Fruit fly (Drosophila melanogaster) whole organism, embryonic: ENCODE results near the gene Rab9Db.
A peak's percentile ranks its signal among the peaks of the same experiment; 100 is the strongest.

Source experiments
- Ada2b ChIP-seq: fragments of 200-800 bp; sonication (Bioruptor generic); IDR thresholded peaks from 2 replicates; pipeline ENCODE4 v1.3.6; 2022; ENCODE audit warnings: missing biosample characterization, missing genetic modification characterization
- Atf-2 ChIP-seq: fragments of 200-800 bp; sonication (Bioruptor generic); optimal IDR thresholded peaks from 2 replicates; lab custom pipeline; 2016; ENCODE audit warnings: missing biosample characterization, missing genetic modification characterization
- Awh ChIP-seq: fragments of 200-800 bp; sonication (Bioruptor generic); IDR thresholded peaks from 2 replicates; pipeline ENCODE4, ENCODE4 v1.3.6; 2022; ENCODE audit warnings: missing biosample characterization, missing genetic modification characterization
- CG10147 ChIP-seq: fragments of 200-800 bp; sonication (Bioruptor generic); optimal IDR thresholded peaks from 2 replicates; lab custom pipeline; 2019; ENCODE audit warnings: missing biosample characterization, mild to moderate bottlenecking, missing genetic modification characterization, moderate library complexity
- CG10209 ChIP-seq: fragments of 200-800 bp; sonication (Bioruptor generic); optimal IDR thresholded peaks from 3 replicates; lab custom pipeline; 2017; ENCODE audit warnings: missing biosample characterization, mild to moderate bottlenecking, missing genetic modification characterization, missing genetic modification reagents
- CG1024 ChIP-seq: fragments of 200-800 bp; sonication (Bioruptor generic); IDR thresholded peaks from 2 replicates; pipeline ENCODE4 v1.3.6; 2022; ENCODE audit warnings: missing biosample characterization, missing genetic modification characterization
- CG10366 ChIP-seq: fragments of 200-800 bp; sonication (Bioruptor generic); IDR thresholded peaks from 2 replicates; pipeline ENCODE4 v1.3.6; 2022; ENCODE audit warnings: missing biosample characterization, missing genetic modification characterization
- CG10565 ChIP-seq: fragments of 200-800 bp; sonication (Bioruptor generic); optimal IDR thresholded peaks from 3 replicates; lab custom pipeline; 2016; ENCODE audit warnings: missing biosample characterization, mild to moderate bottlenecking, missing genetic modification characterization
- CG11247 ChIP-seq: fragments of 200-800 bp; sonication (Bioruptor generic); IDR thresholded peaks from 2 replicates; pipeline ENCODE4 v1.3.6; 2022; ENCODE audit warnings: missing biosample characterization, missing genetic modification characterization
- CG15011 ChIP-seq: fragments of 200-800 bp; sonication (Bioruptor generic); optimal IDR thresholded peaks from 3 replicates; lab custom pipeline; 2018; ENCODE audit warnings: missing biosample characterization, mild to moderate bottlenecking, missing genetic modification characterization
- CG15479 ChIP-seq: fragments of 200-800 bp; sonication (Bioruptor generic); optimal IDR thresholded peaks from 3 replicates; lab custom pipeline; 2019; ENCODE audit warnings: missing biosample characterization, mild to moderate bottlenecking, missing genetic modification characterization, moderate library complexity
- CG17385 ChIP-seq: fragments of 200-800 bp; sonication (Bioruptor generic); optimal IDR thresholded peaks from 3 replicates; lab custom pipeline; 2018; ENCODE audit warnings: missing biosample characterization, mild to moderate bottlenecking, missing genetic modification characterization
- CG17802 ChIP-seq: fragments of 200-800 bp; sonication (Bioruptor generic); optimal IDR thresholded peaks from 2 replicates; lab custom pipeline; 2018; ENCODE audit warnings: missing biosample characterization, mild to moderate bottlenecking, missing genetic modification characterization, moderate library complexity
- CG17829 ChIP-seq: fragments of 200-800 bp; optimal IDR thresholded peaks from 2 replicates; lab custom pipeline; 2019; ENCODE audit warnings: missing biosample characterization, mild to moderate bottlenecking, missing genetic modification characterization, moderate library complexity
- CG2875 ChIP-seq: fragments of 200-800 bp; sonication (Bioruptor generic); optimal IDR thresholded peaks from 2 replicates; lab custom pipeline; 2017; ENCODE audit warnings: missing biosample characterization, mild to moderate bottlenecking, missing genetic modification characterization, missing genetic modification reagents
- CG2889 ChIP-seq: fragments of 200-800 bp; sonication (Bioruptor generic); IDR thresholded peaks from 3 replicates; pipeline ENCODE4 v1.3.6; 2022; ENCODE audit warnings: missing biosample characterization, missing genetic modification characterization
- CG3281 ChIP-seq: fragments of 200-800 bp; sonication (Bioruptor generic); optimal IDR thresholded peaks from 3 replicates; lab custom pipeline; 2017; ENCODE audit warnings: missing biosample characterization, mild to moderate bottlenecking, missing genetic modification characterization
- CG6175 ChIP-seq: fragments of 200-800 bp; sonication (Bioruptor generic); IDR thresholded peaks from 3 replicates; pipeline ENCODE4 v1.3.6; 2022; ENCODE audit warnings: missing biosample characterization, missing genetic modification characterization
- CG6254 ChIP-seq: fragments of 200-800 bp; sonication (Bioruptor generic); optimal IDR thresholded peaks from 3 replicates; lab custom pipeline; 2017; ENCODE audit warnings: mild to moderate bottlenecking, missing biosample characterization, missing genetic modification reagents, missing genetic modification characterization
- CG7271 ChIP-seq: fragments of 200-800 bp; sonication (Bioruptor generic); optimal IDR thresholded peaks from 2 replicates; lab custom pipeline; 2018; ENCODE audit warnings: missing biosample characterization, mild to moderate bottlenecking, missing genetic modification characterization, moderate library complexity
- CG7987 ChIP-seq: fragments of 200-800 bp; sonication (Bioruptor generic); optimal IDR thresholded peaks from 2 replicates; lab custom pipeline; 2018; ENCODE audit warnings: missing biosample characterization, mild to moderate bottlenecking, missing genetic modification characterization, moderate library complexity
- CG8924 ChIP-seq: fragments of 200-800 bp; optimal IDR thresholded peaks from 3 replicates; lab custom pipeline; 2019; ENCODE audit warnings: missing biosample characterization, mild to moderate bottlenecking, missing genetic modification characterization, moderate library complexity
- CG9797 ChIP-seq: fragments of 200-800 bp; sonication (Bioruptor generic); optimal IDR thresholded peaks from 3 replicates; lab custom pipeline; 2018; ENCODE audit warnings: missing biosample characterization, mild to moderate bottlenecking, missing genetic modification characterization
- Deaf1 ChIP-seq: fragments of 200-800 bp; optimal IDR thresholded peaks from 3 replicates; lab custom pipeline; 2019; ENCODE audit warnings: missing biosample characterization, mild to moderate bottlenecking, missing genetic modification characterization, moderate library complexity
- Dll ChIP-seq: fragments of 200-800 bp; sonication (Bioruptor generic); IDR thresholded peaks from 4 replicates; pipeline ENCODE4 v1.3.6; 2022; ENCODE audit warnings: missing biosample characterization, missing genetic modification characterization; ENCODE audit not compliant: partially characterized antibody
- Dref ChIP-seq: fragments of 200-800 bp; sonication (Bioruptor generic); IDR thresholded peaks from 2 replicates; pipeline ENCODE4 v1.3.6; 2022; ENCODE audit warnings: missing biosample characterization, missing genetic modification characterization
- Fer2 ChIP-seq: fragments of 200-800 bp; sonication (Bioruptor generic); optimal IDR thresholded peaks from 2 replicates; lab custom pipeline; 2018; ENCODE audit warnings: missing biosample characterization, mild to moderate bottlenecking, missing genetic modification characterization, moderate library complexity
- Meics ChIP-seq: fragments of 200-800 bp; sonication (Bioruptor generic); optimal IDR thresholded peaks from 2 replicates; lab custom pipeline; 2017; ENCODE audit warnings: missing biosample characterization, mild to moderate bottlenecking, missing genetic modification characterization
- NC2β ChIP-seq: fragments of 200-800 bp; sonication (Bioruptor generic); optimal IDR thresholded peaks from 2 replicates; lab custom pipeline; 2016; ENCODE audit warnings: missing biosample characterization, missing genetic modification characterization
- Neu2 ChIP-seq: fragments of 200-800 bp; sonication (Bioruptor generic); optimal IDR thresholded peaks from 3 replicates; lab custom pipeline; 2016; ENCODE audit warnings: missing biosample characterization, missing genetic modification characterization, borderline replicate concordance
- Nf-YC ChIP-seq: fragments of 200-800 bp; optimal IDR thresholded peaks from 3 replicates; lab custom pipeline; 2019; ENCODE audit warnings: missing biosample characterization, mild to moderate bottlenecking, missing genetic modification characterization, moderate library complexity
- PHDP ChIP-seq: fragments of 200-800 bp; sonication (Bioruptor generic); optimal IDR thresholded peaks from 3 replicates; lab custom pipeline; 2018; ENCODE audit warnings: missing biosample characterization, mild to moderate bottlenecking, missing genetic modification characterization, moderate library complexity
- Poxn ChIP-seq: fragments of 200-800 bp; sonication (Bioruptor generic); IDR thresholded peaks from 2 replicates; pipeline ENCODE4 v1.3.6; 2022; ENCODE audit warnings: missing biosample characterization, missing genetic modification characterization
- Sox102F ChIP-seq: fragments of 200-800 bp; sonication (Bioruptor generic); optimal IDR thresholded peaks from 2 replicates; lab custom pipeline; 2018; ENCODE audit warnings: missing biosample characterization, mild to moderate bottlenecking, missing genetic modification characterization, moderate library complexity
- TFAM ChIP-seq: fragments of 200-800 bp; sonication (Bioruptor generic); optimal IDR thresholded peaks from 2 replicates; lab custom pipeline; 2017; ENCODE audit warnings: missing biosample characterization, missing genetic modification characterization, inconsistent platforms
- ash1 ChIP-seq: fragments of 200-800 bp; sonication (Bioruptor generic); optimal IDR thresholded peaks from 2 replicates; lab custom pipeline; 2018; ENCODE audit warnings: missing biosample characterization, mild to moderate bottlenecking, missing genetic modification characterization
- cg ChIP-seq: fragments of 200-800 bp; sonication (Bioruptor generic); optimal IDR thresholded peaks from 3 replicates; lab custom pipeline; 2019; ENCODE audit warnings: missing biosample characterization, mild to moderate bottlenecking, missing genetic modification characterization, moderate library complexity
- ci ChIP-seq: fragments of 200-800 bp; sonication (Bioruptor generic); IDR thresholded peaks from 3 replicates; pipeline ENCODE4 v1.3.6; 2022; ENCODE audit warnings: missing biosample characterization, missing genetic modification characterization
- corto ChIP-seq: fragments of 200-800 bp; sonication (Bioruptor generic); optimal IDR thresholded peaks from 2 replicates; lab custom pipeline; 2016; ENCODE audit warnings: missing biosample characterization, mild to moderate bottlenecking, missing genetic modification characterization, moderate library complexity
- crol ChIP-seq: fragments of 200-800 bp; sonication (Bioruptor generic); IDR thresholded peaks from 2 replicates; pipeline ENCODE4 v1.3.6; 2022; ENCODE audit warnings: missing biosample characterization, missing genetic modification characterization
- cwo ChIP-seq: fragments of 200-800 bp; sonication (Bioruptor generic); optimal IDR thresholded peaks from 3 replicates; lab custom pipeline; 2017; ENCODE audit warnings: missing biosample characterization, missing genetic modification characterization, mild to moderate bottlenecking, moderate library complexity, missing genetic modification reagents
- gfzf ChIP-seq: fragments of 200-800 bp; sonication (Bioruptor generic); optimal IDR thresholded peaks from 2 replicates; lab custom pipeline; 2016; ENCODE audit warnings: missing biosample characterization, mild to moderate bottlenecking, missing genetic modification characterization, moderate library complexity
- lola ChIP-seq, 3 experiments: fragments of >200 bp in 2 of 3; fragments of 200-800 bp in 1 of 3; sonication (Bioruptor generic) in 1 of 3; optimal IDR thresholded peaks; 2 replicates each; lab custom pipeline; 2017 to 2019; ENCODE audit warnings: missing biosample characterization in 3 of 3, missing genetic modification characterization in 3 of 3, mild to moderate bottlenecking in 1 of 3, moderate library complexity in 1 of 3
- phol ChIP-seq: fragments of 200-800 bp; sonication (Bioruptor generic); optimal IDR thresholded peaks from 3 replicates; lab custom pipeline; 2018; ENCODE audit warnings: missing biosample characterization, mild to moderate bottlenecking, missing genetic modification characterization, moderate library complexity
- pzg ChIP-seq: fragments of 200-800 bp; sonication (Bioruptor generic); optimal IDR thresholded peaks from 3 replicates; lab custom pipeline; 2018; ENCODE audit warnings: missing biosample characterization, mild to moderate bottlenecking, missing genetic modification characterization, moderate library complexity
- sens-2 ChIP-seq: fragments of 200-800 bp; sonication (Bioruptor generic); IDR thresholded peaks from 2 replicates; pipeline ENCODE4 v1.3.6; 2022; ENCODE audit warnings: missing biosample characterization, missing genetic modification characterization
- seq ChIP-seq: fragments of 200-800 bp; sonication (Bioruptor generic); IDR thresholded peaks from 2 replicates; pipeline ENCODE4 v1.3.6; 2022; ENCODE audit warnings: missing biosample characterization, missing genetic modification characterization
- sr ChIP-seq: fragments of 200-800 bp; sonication (Bioruptor generic); IDR thresholded peaks from 3 replicates; pipeline ENCODE4 v1.3.6; 2022; ENCODE audit warnings: missing biosample characterization, missing genetic modification characterization
- tin ChIP-seq: fragments of 200-800 bp; sonication (Bioruptor generic); optimal IDR thresholded peaks from 3 replicates; lab custom pipeline; 2016; ENCODE audit warnings: missing biosample characterization, missing genetic modification characterization
- twi ChIP-seq: fragments of 200-800 bp; optimal IDR thresholded peaks from 2 replicates; lab custom pipeline; 2019; ENCODE audit warnings: missing biosample characterization, mild to moderate bottlenecking, missing genetic modification characterization, moderate library complexity
- yki ChIP-seq: fragments of >200 bp; optimal IDR thresholded peaks from 3 replicates; lab custom pipeline; 2018

The Rab9Db gene

DNA sequence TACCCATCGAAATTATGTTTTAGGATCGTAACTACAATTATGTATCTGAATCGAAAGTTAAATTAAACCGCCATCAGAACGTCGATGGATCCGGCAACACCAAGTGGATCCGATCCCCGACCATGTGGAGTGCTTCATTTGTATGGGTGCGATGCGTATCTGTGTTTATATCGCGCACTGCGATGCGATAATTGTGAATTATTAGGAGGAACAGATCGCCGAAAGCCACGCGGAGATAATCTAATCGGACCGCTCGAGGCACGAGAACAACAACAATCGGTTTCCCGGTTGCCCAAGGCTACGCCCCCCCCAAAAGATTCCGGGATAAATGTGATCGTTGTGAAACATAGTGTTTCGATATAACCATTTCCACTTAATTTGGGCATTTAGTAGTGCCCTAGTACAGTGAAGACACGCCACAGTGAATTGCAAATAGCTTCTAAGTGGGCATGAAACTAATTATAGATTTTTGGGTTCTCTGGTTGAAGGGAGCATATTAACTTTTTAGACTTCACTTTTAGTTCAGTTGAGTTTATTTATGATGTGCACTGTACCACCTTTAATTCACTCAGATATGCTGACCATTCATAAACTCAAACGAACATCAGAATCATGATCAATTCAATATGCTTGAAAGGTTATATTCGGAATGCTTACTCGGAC is 22.6 kb downstream of the Rab9Db start (continued):
- TF ChIP-seq CG3281 (GFP tag; lab: Kevin White, UChicago) (peak; percentile 44), Atf-2 (no peak), cwo (peak; percentile 4), Sox102F (GFP tag; lab: Kevin White, UChicago) (peak; percentile 71), CG2875 (GFP tag; lab: Kevin White, UChicago) (no peak), Fer2 (tag; lab: Kevin White, UChicago) (no peak), CG9797 (GFP tag; lab: Kevin White, UChicago) (no peak), CG15011 (no peak), ci (GFP tag; lab: Robert Waterston, UW) (peak; percentile 82), CG7271 (tag; lab: Kevin White, UChicago) (no peak), corto (GFP tag; lab: Kevin White, UChicago) (no peak), CG17829 (tag; lab: Kevin White, UChicago) (no peak), CG11247 (GFP tag; lab: Robert Waterston, UW) (no peak), Dll (GFP tag; lab: Robert Waterston, UW) (no peak), CG10565 (GFP tag; lab: Kevin White, UChicago) (no peak), Neu2 (GFP tag; lab: Kevin White, UChicago) (peak; percentile 85), TFAM (GFP tag; lab: Kevin White, UChicago) (no peak), CG17385 (peak; percentile 36), NC2β (no peak), pzg (GFP tag; lab: Kevin White, UChicago) (peak; percentile 4), Poxn (GFP tag; lab: Robert Waterston, UW) (no peak), CG8924 (tag; lab: Kevin White, UChicago) (peak; percentile 23), lola (GFP tag; optimal IDR thresholded peaks at IDR 0.05; lab: Kevin White, UChicago) (no peak), CG10209 (GFP tag; lab: Kevin White, UChicago) (peak; percentile 12), CG7987 (no peak), CG1024 (GFP tag; lab: Robert Waterston, UW) (peak; percentile 60), Nf-YC (no peak), CG10147 (GFP tag; lab: Kevin White, UChicago) (no peak), CG10366 (peak; percentile 65; the same call in 1 of the 2 replicates), Dref (no peak), tin (GFP tag; lab: Kevin White, UChicago) (peak; percentile 34), CG6254 (no peak), crol (GFP tag; lab: Robert Waterston, UW) (no peak), twi (tag; lab: Kevin White, UChicago) (no peak), sens-2 (GFP tag; lab: Robert Waterston, UW) (peak; percentile 42; the same call in 1 of the 2 replicates)
- TF ChIP-seq, all 482 proteins: peak for 199

DNA sequence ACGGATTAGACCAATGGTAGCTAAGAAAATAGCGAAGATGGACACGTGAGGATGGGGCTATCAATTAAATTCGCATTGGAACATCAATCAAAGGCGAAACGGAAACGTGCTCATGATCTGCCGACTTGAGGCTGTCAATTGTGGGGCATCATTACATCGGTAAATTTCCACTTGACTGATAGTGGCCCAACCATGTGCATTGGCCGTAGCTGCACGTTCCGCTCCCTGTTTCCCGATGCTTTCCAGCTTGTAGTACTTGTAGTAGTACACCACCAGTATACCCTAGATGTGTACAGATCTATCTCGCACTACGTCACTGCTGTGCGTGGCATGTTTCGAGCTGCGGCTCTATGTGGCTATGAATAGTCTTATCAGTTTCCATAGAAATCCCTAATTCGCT is 23.7 kb downstream of the Rab9Db start:
- TF ChIP-seq Dll (GFP tag; lab: Robert Waterston, UW) (no peak), gfzf (no peak), TFAM (GFP tag; lab: Kevin White, UChicago) (no peak), ash1 (GFP tag; lab: Kevin White, UChicago) (no peak), Meics (GFP tag; lab: Kevin White, UChicago) (no peak), sr (GFP tag; lab: Robert Waterston, UW) (no peak), Deaf1 (tag; lab: Kevin White, UChicago) (no peak), yki (lab: Kevin White, UChicago) (no peak), PHDP (tag; lab: Kevin White, UChicago) (no peak), phol (tag; lab: Kevin White, UChicago) (no peak), CG6175 (no peak), Ada2b (GFP tag; lab: Robert Waterston, UW) (no peak), CG2889 (no peak), seq (GFP tag; lab: Robert Waterston, UW) (no peak), CG17802 (tag; lab: Kevin White, UChicago) (no peak), Awh (GFP tag; lab: Robert Waterston, UW) (no peak), CG15479 (GFP tag; lab: Kevin White, UChicago) (no peak), cg (GFP tag; lab: Kevin White, UChicago) (no peak)
